Fruit fly (Drosophila melanogaster): ENCODE measurements around the gene Nmdmc.

Gene Nmdmc

DNA sequence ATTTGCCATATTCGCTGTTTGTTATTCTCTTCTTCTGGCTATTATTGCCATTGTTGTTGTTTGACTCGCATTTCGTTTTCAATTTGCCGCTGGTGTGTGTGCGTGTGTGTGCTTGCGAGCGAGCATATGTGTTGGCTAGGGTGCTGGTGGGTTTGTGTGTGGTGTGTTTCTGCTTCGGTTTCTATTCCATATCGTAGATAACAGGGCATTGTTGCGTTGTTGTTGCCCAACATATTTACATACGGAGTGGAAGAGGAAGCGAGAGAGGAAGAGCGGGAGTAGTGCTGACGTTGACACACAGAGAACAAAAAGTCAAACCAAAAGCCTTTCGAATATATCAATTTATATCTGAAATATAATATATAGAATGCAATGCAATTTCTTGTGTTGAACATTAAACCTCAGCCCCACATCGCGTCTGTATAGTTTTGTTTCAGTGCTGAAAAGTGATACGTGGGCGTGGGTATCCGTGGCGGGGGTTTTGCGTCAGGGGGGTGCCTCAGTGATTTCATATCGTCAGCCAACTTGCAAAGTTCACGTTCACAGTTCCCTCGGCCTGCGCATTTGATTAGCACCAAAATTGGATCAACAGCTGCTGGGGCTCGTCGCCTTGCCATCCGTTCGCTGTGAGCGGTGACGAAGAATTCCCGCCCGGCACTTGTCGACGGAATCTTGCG lies 4.2 kb upstream of the Nmdmc start (continued):
- TF ChIP-seq CG15601 (tag; optimal IDR thresholded peaks at IDR 0.05) (peak; percentile 46), pum (GFP tag; optimal IDR thresholded peaks at IDR 0.05) (no peak), CG7987 (GFP tag; optimal IDR thresholded peaks at IDR 0.05) (peak; percentile 54), pfk (GFP tag; optimal IDR thresholded peaks at IDR 0.05) (no peak), CG12299 (tag; optimal IDR thresholded peaks at IDR 0.05) (peak; percentile 18), CG15011 (GFP tag; optimal IDR thresholded peaks at IDR 0.05) (peak; percentile 60), CG10462 (GFP tag; optimal IDR thresholded peaks at IDR 0.05) (no peak), Sry-δ (GFP tag; optimal IDR thresholded peaks at IDR 0.05) (no peak), MTF-1 (GFP tag; optimal IDR thresholded peaks at IDR 0.05; ENCODE audit: borderline replicate concordance) (peak; percentile 40), tin (GFP tag; optimal IDR thresholded peaks at IDR 0.05) (peak; percentile 22), CG17829 (tag; optimal IDR thresholded peaks at IDR 0.05) (peak; percentile 69), CG7786 (GFP tag; optimal IDR thresholded peaks at IDR 0.05) (no peak), bbx (GFP tag; IDR thresholded peaks at IDR 0.05; ENCODE audit: partially characterized antibody) (no peak), CG30020 (tag; optimal IDR thresholded peaks at IDR 0.05) (no peak), mirr (GFP tag; optimal IDR thresholded peaks at IDR 0.05) (peak; percentile 59), CrebB (tag; optimal IDR thresholded peaks at IDR 0.05) (peak; percentile 72), CG1832 (GFP tag; optimal IDR thresholded peaks at IDR 0.05) (peak; percentile 26), CG11504 (tag; optimal IDR thresholded peaks at IDR 0.05) (peak; percentile 78), usp (GFP tag; optimal IDR thresholded peaks at IDR 0.05) (no peak), HmgD (GFP tag; optimal IDR thresholded peaks at IDR 0.05) (no peak), ato (GFP tag; IDR thresholded peaks at IDR 0.05; ENCODE audit: partially characterized antibody) (no peak), CG12659 (GFP tag; optimal IDR thresholded peaks at IDR 0.05) (peak; percentile 83), gce (GFP tag; IDR thresholded peaks at IDR 0.05) (no peak), Oaz (GFP tag; IDR thresholded peaks at IDR 0.05) (no peak), CG9817 (tag; optimal IDR thresholded peaks at IDR 0.05) (peak; percentile 72), CG5180 (GFP tag; optimal IDR thresholded peaks at IDR 0.05) (peak; percentile 13), Doc2 (GFP tag; IDR thresholded peaks at IDR 0.05) (no peak), CG6254 (GFP tag; optimal IDR thresholded peaks at IDR 0.05) (peak; percentile 44), CG10209 (GFP tag; optimal IDR thresholded peaks at IDR 0.05) (peak; percentile 71), CTCF (GFP tag; optimal IDR thresholded peaks at IDR 0.05) (no peak), Chrac-16 (GFP tag; optimal IDR thresholded peaks at IDR 0.05) (peak; percentile 50), so (GFP tag; IDR thresholded peaks at IDR 0.05) (no peak), sima (GFP tag; optimal IDR thresholded peaks at IDR 0.05) (no peak), CG15696 (tag; optimal IDR thresholded peaks at IDR 0.05) (peak; percentile 24), NC2α (GFP tag; optimal IDR thresholded peaks at IDR 0.05) (no peak), CG8765 (GFP tag; IDR thresholded peaks at IDR 0.05) (no peak), CG8388 (GFP tag; optimal IDR thresholded peaks at IDR 0.05) (peak; percentile 53), Abd-B (GFP tag; optimal IDR thresholded peaks at IDR 0.05) (no peak), CG9215 (GFP tag; IDR thresholded peaks at IDR 0.05) (no peak), CG17328 (GFP tag; IDR thresholded peaks at IDR 0.05) (no peak), CG17359 (tag; optimal IDR thresholded peaks at IDR 0.05) (peak; percentile 84), Atf6 (GFP tag; IDR thresholded peaks at IDR 0.05) (no peak), kni (GFP tag; optimal IDR thresholded peaks at IDR 0.05) (peak; percentile 66), Max (GFP tag; optimal IDR thresholded peaks at IDR 0.05) (no peak), CG33557 (GFP tag; optimal IDR thresholded peaks at IDR 0.05) (no peak), cg (GFP tag; optimal IDR thresholded peaks at IDR 0.05) (peak; percentile 87), Doc3 (GFP tag; IDR thresholded peaks at IDR 0.05; ENCODE audit: partially characterized antibody) (no peak), wdn (GFP tag; IDR thresholded peaks at IDR 0.05) (no peak), CG18011 (GFP tag; optimal IDR thresholded peaks at IDR 0.05) (peak; percentile 69), CG10959 (GFP tag; IDR thresholded peaks at IDR 0.05) (no peak)

All from whole organism, embryonic.